Worm (Caenorhabditis elegans) whole organism, young adult: ENCODE data around the gene srx-120.
A peak's percentile ranks its signal among the peaks of the same experiment; 100 is the strongest.

Experiments
- B0019.2 ChIP-seq: fragments of 200-800 bp; sonication (Bioruptor generic); conservative IDR thresholded peaks from 2 replicates; pipeline ENCODE4 v1.3.6; 2022; ENCODE audit warnings: missing genetic modification reagents, missing genetic modification characterization, missing compliant biosample characterization
- B0336.3 ChIP-seq: fragments of 200-800 bp; sonication (Bioruptor generic); IDR thresholded peaks from 2 replicates; pipeline ENCODE4 v1.3.6; 2022; ENCODE audit warnings: missing genetic modification characterization, missing compliant biosample characterization
- F10E7.11 ChIP-seq: sonication (generic microtip); optimal IDR thresholded peaks from 2 replicates; lab custom pipeline; 2017; ENCODE audit warnings: mild to moderate bottlenecking, missing genetic modification characterization, moderate library complexity, missing compliant biosample characterization
- F33H1.4 ChIP-seq: fragments of 200-800 bp; sonication (Bioruptor generic); IDR thresholded peaks from 2 replicates; pipeline ENCODE4 v1.3.6; 2022; ENCODE audit warnings: missing genetic modification reagents, missing genetic modification characterization, missing compliant biosample characterization
- F37B4.10 ChIP-seq: fragments of 200-800 bp; sonication (Bioruptor generic); IDR thresholded peaks from 2 replicates; pipeline ENCODE4 v1.3.6; 2022; ENCODE audit warnings: missing genetic modification characterization, missing compliant biosample characterization
- F49E8.2 ChIP-seq: sonication (generic microtip); optimal IDR thresholded peaks from 3 replicates; lab custom pipeline; 2017; ENCODE audit warnings: missing genetic modification characterization, mild to moderate bottlenecking, missing compliant biosample characterization, antibody characterized with exemption, moderate library complexity; ENCODE audit not compliant: insufficient read depth
- F55B11.4 ChIP-seq: sonication (generic microtip); optimal IDR thresholded peaks from 2 replicates; lab custom pipeline; 2016; ENCODE audit warnings: missing compliant biosample characterization, missing genetic modification characterization, borderline replicate concordance; ENCODE audit not compliant: insufficient read depth
- F57C9.4 ChIP-seq: sonication (generic microtip); optimal IDR thresholded peaks from 2 replicates; lab custom pipeline; 2017; ENCODE audit warnings: mild to moderate bottlenecking, missing genetic modification characterization, missing compliant biosample characterization
- K11D2.4 ChIP-seq: fragments of 200-800 bp; sonication (Bioruptor generic); IDR thresholded peaks from 2 replicates; pipeline ENCODE4 v1.3.6; 2022; ENCODE audit warnings: missing genetic modification reagents, missing genetic modification characterization, missing compliant biosample characterization
- T07F8.4 ChIP-seq: sonication (generic microtip); optimal IDR thresholded peaks from 2 replicates; lab custom pipeline; 2016; ENCODE audit warnings: mild to moderate bottlenecking, missing genetic modification characterization, moderate library complexity, missing compliant biosample characterization
- Y53G8AR.9 ChIP-seq: fragments of 200-800 bp; sonication (Bioruptor generic); conservative IDR thresholded peaks from 2 replicates; pipeline ENCODE4 v1.3.6; 2022; ENCODE audit warnings: missing genetic modification reagents, missing genetic modification characterization, missing compliant biosample characterization
- ccch-3 ChIP-seq: fragments of 200-800 bp; sonication (Bioruptor generic); optimal IDR thresholded peaks from 2 replicates; lab custom pipeline; 2018; ENCODE audit warnings: mild to moderate bottlenecking, missing genetic modification characterization, missing compliant biosample characterization
- cebp-1 ChIP-seq, 2 experiments: fragments of 200-800 bp in 1 of 2; sonication (Bioruptor generic) in 1 of 2; sonication (generic microtip) in 1 of 2; IDR thresholded peaks in 1 of 2; optimal IDR thresholded peaks in 1 of 2; 2 replicates each; pipeline versions ENCODE4 v1.3.6 to Lab custom; 2017 to 2022; ENCODE audit warnings: missing compliant biosample characterization in 2 of 2, missing genetic modification characterization in 2 of 2, mild to moderate bottlenecking in 1 of 2, missing genetic modification reagents in 1 of 2, moderate library complexity in 1 of 2
- ceh-100 ChIP-seq: fragments of 200-800 bp; sonication (Bioruptor generic); IDR thresholded peaks from 2 replicates; pipeline ENCODE4 v1.3.6; 2022; ENCODE audit warnings: missing genetic modification reagents, missing genetic modification characterization, missing compliant biosample characterization
- die-1 ChIP-seq: sonication (generic microtip); optimal IDR thresholded peaks from 2 replicates; lab custom pipeline; 2016; ENCODE audit warnings: missing genotype, mild to moderate bottlenecking, missing genetic modification characterization, missing compliant biosample characterization
- dox-1 ChIP-seq: fragments of 200-800 bp; sonication (Bioruptor generic); IDR thresholded peaks from 2 replicates; pipeline ENCODE4 v1.3.6; 2022; ENCODE audit warnings: missing genetic modification reagents, missing genetic modification characterization, missing compliant biosample characterization
- efl-1 ChIP-seq: fragments of 150-350 bp; optimal IDR thresholded peaks from 2 replicates; lab custom pipeline; 2014; ENCODE audit warnings: missing biosample characterization, missing genetic modification reagents, missing genetic modification characterization
- ets-4 ChIP-seq: fragments of 200-800 bp; sonication (Bioruptor generic); optimal IDR thresholded peaks from 2 replicates; lab custom pipeline; 2018; ENCODE audit warnings: mild to moderate bottlenecking, missing genetic modification characterization, missing compliant biosample characterization
- him-1 ChIP-seq: sonication (generic microtip); optimal IDR thresholded peaks from 2 replicates; lab custom pipeline; 2016; ENCODE audit warnings: missing genotype, missing genetic modification reagents, missing genetic modification characterization, missing compliant biosample characterization
- lag-1 ChIP-seq: fragments of 200-800 bp; sonication (Bioruptor generic); IDR thresholded peaks from 2 replicates; pipeline ENCODE4 v1.3.6; 2022; ENCODE audit warnings: missing genetic modification reagents, missing genetic modification characterization, missing compliant biosample characterization
- lin-26 ChIP-seq: fragments of 200-800 bp; sonication (Bioruptor generic); IDR thresholded peaks from 2 replicates; pipeline ENCODE4 v1.3.6; 2022; ENCODE audit warnings: missing genetic modification reagents, missing genetic modification characterization, missing compliant biosample characterization
- lsy-27 ChIP-seq: sonication (generic microtip); optimal IDR thresholded peaks from 2 replicates; lab custom pipeline; 2017; ENCODE audit warnings: missing genetic modification characterization, mild to moderate bottlenecking, missing compliant biosample characterization, antibody characterized with exemption, missing genotype, borderline replicate concordance; ENCODE audit not compliant: insufficient read depth
- nfya-1 ChIP-seq: sonication (generic microtip); optimal IDR thresholded peaks from 2 replicates; lab custom pipeline; 2017; ENCODE audit warnings: antibody characterized with exemption, missing compliant biosample characterization, missing genetic modification characterization, borderline replicate concordance; ENCODE audit not compliant: insufficient read depth
- nfya-2 ChIP-seq: fragments of 200-800 bp; sonication (Bioruptor generic); IDR thresholded peaks from 2 replicates; pipeline ENCODE4 v1.3.6; 2022; ENCODE audit warnings: missing genetic modification reagents, missing genetic modification characterization, missing compliant biosample characterization
- nhr-80 ChIP-seq: sonication (generic microtip); optimal IDR thresholded peaks from 2 replicates; lab custom pipeline; 2016; ENCODE audit warnings: missing genetic modification characterization, missing compliant biosample characterization
- rec-8 ChIP-seq, 2 experiments: sonication (generic microtip); optimal IDR thresholded peaks; 2 replicates each; lab custom pipeline; 2016; ENCODE audit warnings: mild to moderate bottlenecking in 2 of 2, missing genetic modification characterization in 2 of 2, missing genetic modification reagents in 2 of 2, missing genotype in 2 of 2, missing biosample characterization in 1 of 2, missing compliant biosample characterization in 1 of 2, moderate library complexity in 1 of 2
- snpc-1.3 ChIP-seq: sonication (generic microtip); optimal IDR thresholded peaks from 2 replicates; lab custom pipeline; 2017; ENCODE audit warnings: missing genetic modification characterization, mild to moderate bottlenecking, missing compliant biosample characterization, antibody characterized with exemption, moderate library complexity, missing genotype, missing genetic modification reagents; ENCODE audit not compliant: insufficient read depth
- snpc-3.4 ChIP-seq: sonication (generic microtip); optimal IDR thresholded peaks from 2 replicates; lab custom pipeline; 2017; ENCODE audit warnings: missing genetic modification characterization, mild to moderate bottlenecking, missing compliant biosample characterization, antibody characterized with exemption, moderate library complexity, missing genotype, missing genetic modification reagents
- zfh-2 ChIP-seq: fragments of 200-800 bp; sonication (Bioruptor generic); conservative IDR thresholded peaks from 2 replicates; pipeline ENCODE4 v1.3.6; 2022; ENCODE audit warnings: missing genetic modification reagents, missing genetic modification characterization, missing compliant biosample characterization
- ztf-25 ChIP-seq: fragments of 200-800 bp; sonication (Bioruptor generic); IDR thresholded peaks from 2 replicates; pipeline ENCODE4 v1.3.6; 2022; ENCODE audit warnings: missing genetic modification reagents, missing genetic modification characterization, missing compliant biosample characterization
- ztf-3 ChIP-seq: fragments of 200-800 bp; sonication (Bioruptor generic); optimal IDR thresholded peaks from 2 replicates; lab custom pipeline; 2018; ENCODE audit warnings: mild to moderate bottlenecking, missing genetic modification characterization, missing compliant biosample characterization

Gene srx-120

ce11 chrII:12574668-12575067 is 43.6 kb downstream of the srx-120 start, which contains the start of gene Y38E10A.3:
Gene Y38E10A.3 (minus strand): TSS chrII:12574768.
- TF ChIP-seq F49E8.2 (tag; lab: Kevin White, UChicago) (no peak), nfya-1 (tag; lab: Kevin White, UChicago) (no peak), cebp-1 (GFP tag; IDR thresholded peaks at IDR 0.05; lab: Robert Waterston, UW) (no peak), cebp-1 (tag; optimal IDR thresholded peaks at IDR 0.05; lab: Kevin White, UChicago) (no peak), him-1 (tag; lab: Kevin White, UChicago) (no peak), snpc-1.3 (tag; lab: Kevin White, UChicago) (no peak), ets-4 (no peak), F57C9.4 (tag; lab: Kevin White, UChicago) (no peak), K11D2.4 (GFP tag; lab: Robert Waterston, UW) (no peak), ztf-25 (GFP tag; lab: Robert Waterston, UW) (no peak), F10E7.11 (tag; lab: Kevin White, UChicago) (no peak), nfya-2 (GFP tag; lab: Robert Waterston, UW) (no peak), ztf-3 (GFP tag; lab: Kevin White, UChicago) (no peak), F33H1.4 (no peak), lsy-27 (tag; lab: Kevin White, UChicago) (no peak), die-1 (tag; lab: Kevin White, UChicago) (no peak), T07F8.4 (tag; lab: Kevin White, UChicago) (no peak), Y53G8AR.9 (GFP tag; lab: Robert Waterston, UW) (no peak), efl-1 (GFP tag; lab: Kevin White, UChicago) (no peak), B0336.3 (GFP tag; lab: Robert Waterston, UW) (no peak)

DNA sequence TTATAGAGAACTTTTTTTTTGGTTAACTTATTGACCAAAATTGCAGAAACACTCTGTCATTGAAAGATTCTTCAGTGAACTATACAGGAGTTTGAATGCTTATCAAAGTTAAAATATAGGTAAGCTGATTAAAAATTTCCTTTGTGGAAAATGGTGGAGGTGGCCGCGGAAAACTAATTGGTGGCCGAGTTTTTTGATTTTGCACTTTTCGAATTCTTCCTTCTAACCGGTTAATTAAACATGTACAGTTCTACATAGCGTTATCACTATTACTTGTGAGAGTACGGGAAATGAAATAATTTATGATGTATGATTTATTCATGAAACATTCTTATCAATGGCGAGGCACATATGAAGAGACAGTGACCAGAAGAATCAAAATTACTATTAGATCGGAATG is 46.7 kb downstream of the srx-120 start, which contains the start of gene clec-8:
clec-8 (minus strand) TSS at position 308 of the 400 bp plus-strand sequence.
- peak; percentile 85 for TF ChIP-seq nhr-80 (tag; lab: Kevin White, UChicago)
- 0 out of 2 replicates have a peak, but pooled peaks have one; percentile 12 for TF ChIP-seq dox-1 (GFP tag; lab: Robert Waterston, UW)
- TF ChIP-seq lag-1 (GFP tag; lab: Robert Waterston, UW), result no peak
- TF ChIP-seq snpc-3.4 (tag; lab: Kevin White, UChicago), result no peak
- no peak for TF ChIP-seq ccch-3 (GFP tag; lab: Kevin White, UChicago)
- TF ChIP-seq ceh-100 (GFP tag; lab: Robert Waterston, UW), result no peak
- TF ChIP-seq F33H1.4, result no peak
- no peak for TF ChIP-seq lin-26
- TF ChIP-seq F37B4.10 (GFP tag; lab: Robert Waterston, UW), result no peak
- TF ChIP-seq rec-8 (tag; optimal IDR thresholded peaks at IDR 0.05; lab: Kevin White, UChicago), result no peak

DNA sequence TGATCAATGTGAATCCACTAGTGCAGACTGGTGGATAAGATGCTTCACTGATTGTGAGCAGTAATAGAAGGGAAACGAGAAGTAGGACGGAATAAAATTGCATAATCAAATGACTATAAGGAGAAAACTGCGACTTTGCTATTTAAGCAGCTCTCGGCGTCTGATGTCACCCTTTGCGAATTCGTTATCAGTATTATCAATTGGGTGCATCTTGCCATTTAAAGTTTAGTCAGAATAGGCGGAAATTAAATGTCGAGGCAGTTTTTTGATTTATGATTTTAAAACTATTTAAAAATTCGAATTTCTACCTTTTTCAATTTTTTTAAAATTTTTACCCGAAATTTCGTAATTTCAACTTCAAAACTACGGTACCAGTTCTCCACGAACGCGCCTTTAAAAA is 49.9 kb downstream of the srx-120 start, which contains the start of gene clec-4:
clec-4 (minus strand) TSS at position 162 of the 400 bp plus-strand sequence.
- TF ChIP-seq B0019.2 (GFP tag; lab: Robert Waterston, UW) (no peak), F55B11.4 (tag; lab: Kevin White, UChicago) (no peak), zfh-2 (GFP tag; lab: Robert Waterston, UW) (no peak), nhr-80 (tag; lab: Kevin White, UChicago) (peak; percentile 45), F10E7.11 (tag; lab: Kevin White, UChicago) (no peak)
- TF ChIP-seq, all 124 proteins: peak for 1
